Worm (Caenorhabditis elegans): ENCODE data around the gene K01A6.7.
A peak's percentile ranks its signal among the peaks of the same experiment; 100 is the strongest.

Gene K01A6.7

DNA sequence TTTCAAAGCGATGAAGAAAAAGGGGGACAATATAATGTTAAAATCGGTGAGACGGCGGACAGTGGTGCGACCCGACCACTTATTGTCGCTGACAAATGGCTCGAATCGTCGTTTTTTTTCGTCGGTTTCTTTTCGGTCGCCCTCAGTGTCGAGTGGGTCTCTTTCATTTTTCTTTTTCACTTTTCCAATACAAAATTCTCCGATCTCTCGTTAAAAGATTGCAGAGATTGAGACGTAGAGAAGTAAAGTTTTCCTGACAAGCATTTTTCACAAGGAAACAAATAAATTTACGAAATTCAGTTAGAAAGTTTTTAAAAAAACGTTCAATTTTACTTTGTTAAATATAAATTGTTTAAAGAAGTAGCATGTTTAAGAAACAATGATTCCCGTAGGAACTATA is 46.8 kb downstream of the K01A6.7 start:
- TF ChIP-seq mdl-1 (tag; optimal IDR thresholded peaks at IDR 0.05) (no peak), rnt-1 (tag; optimal IDR thresholded peaks at IDR 0.05) (peak; percentile 38), lin-14 (GFP tag; optimal IDR thresholded peaks at IDR 0.05) (no peak), efl-1 (optimal IDR thresholded peaks at IDR 0.05) (no peak), efl-1 (GFP tag; optimal IDR thresholded peaks at IDR 0.05 in 1 of 2) (peak in 1 of 2 experiments; percentile 0), nhr-85 (tag) (peak; percentile 59), blmp-1 (tag; optimal IDR thresholded peaks at IDR 0.05) (peak; percentile 68)

DNA sequence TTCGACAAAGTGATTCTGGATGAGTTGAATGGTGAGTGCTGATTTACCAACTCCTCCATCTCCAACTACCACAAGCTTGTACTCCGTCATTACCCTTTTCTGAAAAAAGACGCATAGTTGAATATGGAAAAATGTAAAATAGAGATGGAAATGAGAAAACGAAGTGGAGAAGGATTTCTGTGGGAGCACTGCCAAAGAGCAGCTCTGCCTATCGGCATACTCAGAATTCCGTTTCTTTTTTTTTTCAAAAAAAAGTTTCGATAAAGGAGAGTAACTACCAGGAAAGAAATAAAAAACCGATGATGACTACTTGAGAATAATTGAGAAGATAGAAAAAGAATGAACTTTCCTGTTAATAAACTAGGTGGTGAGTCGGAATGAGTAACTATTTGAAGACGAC is 47.4 kb downstream of the K01A6.7 start, which contains the start of gene let-60:
TSS of gene let-60 (minus strand) at position 101 of the 400 bp plus-strand sequence.
- TF ChIP-seq sox-4 (tag; optimal IDR thresholded peaks at IDR 0.05): no peak
- no peak for TF ChIP-seq jun-1 (tag; optimal IDR thresholded peaks at IDR 0.05)
- no peak for TF ChIP-seq nhr-90 (tag; optimal IDR thresholded peaks at IDR 0.05; ENCODE audit: poor library complexity)
- no peak for TF ChIP-seq pag-3 (tag; optimal IDR thresholded peaks at IDR 0.05; ENCODE audit: borderline replicate concordance, insufficient read depth)
- TF ChIP-seq fkh-10 (GFP tag; optimal IDR thresholded peaks at IDR 0.05): no peak
- no peak for TF ChIP-seq sptf-1 (tag; optimal IDR thresholded peaks at IDR 0.05)
- no peak for TF ChIP-seq dpl-1 (GFP tag; optimal IDR thresholded peaks at IDR 0.05)
- no peak for TF ChIP-seq ztf-4 (tag; optimal IDR thresholded peaks at IDR 0.05)
- no peak for TF ChIP-seq rnt-1 (tag; optimal IDR thresholded peaks at IDR 0.05)
- TF ChIP-seq unc-130 (tag; optimal IDR thresholded peaks at IDR 0.05): no peak
- no peak for TF ChIP-seq vab-15 (tag; optimal IDR thresholded peaks at IDR 0.05)
- TF ChIP-seq lsy-2 (tag; optimal IDR thresholded peaks at IDR 0.05): no peak
- no peak for TF ChIP-seq egl-13 (tag; optimal IDR thresholded peaks at IDR 0.05)
- TF ChIP-seq pax-3 (tag; optimal IDR thresholded peaks at IDR 0.05): no peak
- TF ChIP-seq nhr-71 (tag; optimal IDR thresholded peaks at IDR 0.05): no peak
- TF ChIP-seq snu-23 (GFP tag; optimal IDR thresholded peaks at IDR 0.05): no peak

All from whole organism, L1 larva.